Worm (Caenorhabditis elegans): ENCODE data around the gene bir-1.

ce11 chrV:11598807-11599206, 45.5 kb upstream of the bir-1 start, which contains the start of gene srx-84:
- TF ChIP-seq mdl-1 (tag; optimal IDR thresholded peaks at IDR 0.05) (no peak), nhr-76 (tag; optimal IDR thresholded peaks at IDR 0.05) (no peak), nhr-85 (tag) (no peak)
